Worm (Caenorhabditis elegans) whole organism, late embryonic: ENCODE results near the gene cyp-35B3.

Experiments
- C08G9.2 ChIP-seq: sonication (generic microtip); optimal IDR thresholded peaks from 2 replicates; lab custom pipeline; 2016; ENCODE audit warnings: mild to moderate bottlenecking, missing genetic modification characterization, moderate library complexity, missing compliant biosample characterization
- C38D4.7 ChIP-seq: fragments of 200-800 bp; sonication (Bioruptor generic); optimal IDR thresholded peaks from 2 replicates; lab custom pipeline; 2018; ENCODE audit warnings: mild to moderate bottlenecking, missing genetic modification characterization, moderate library complexity, missing compliant biosample characterization
- F13H6.1 ChIP-seq: sonication (generic microtip); optimal IDR thresholded peaks from 2 replicates; lab custom pipeline; 2016; ENCODE audit warnings: missing genetic modification characterization, missing compliant biosample characterization
- K02D7.2 ChIP-seq: sonication (generic microtip); optimal IDR thresholded peaks from 2 replicates; lab custom pipeline; 2017; ENCODE audit warnings: mild to moderate bottlenecking, missing genetic modification characterization, missing compliant biosample characterization
- Y22D7AL.16 ChIP-seq: sonication (generic microtip); optimal IDR thresholded peaks from 2 replicates; lab custom pipeline; 2016; ENCODE audit warnings: missing genetic modification characterization, missing compliant biosample characterization
- ama-1 ChIP-seq: fragments of 150-350 bp; optimal IDR thresholded peaks from 2 replicates; lab custom pipeline; 2014
- ceh-18 ChIP-seq: sonication (generic microtip); optimal IDR thresholded peaks from 2 replicates; lab custom pipeline; 2016; ENCODE audit warnings: missing genetic modification characterization, missing compliant biosample characterization
- ceh-19 ChIP-seq: fragments of 200-800 bp; sonication (Bioruptor generic); optimal IDR thresholded peaks from 2 replicates; lab custom pipeline; 2018; ENCODE audit warnings: mild to moderate bottlenecking, missing genetic modification characterization, missing compliant biosample characterization
- ceh-22 ChIP-seq: sonication (generic microtip); optimal IDR thresholded peaks from 2 replicates; lab custom pipeline; 2017; ENCODE audit warnings: missing biosample characterization, missing genetic modification characterization
- ceh-24 ChIP-seq: sonication (generic microtip); optimal IDR thresholded peaks from 2 replicates; lab custom pipeline; 2016; ENCODE audit warnings: mild to moderate bottlenecking, missing genetic modification characterization, missing compliant biosample characterization
- ceh-30 ChIP-seq: fragments of 150-350 bp; optimal IDR thresholded peaks from 2 replicates; lab custom pipeline; 2014; ENCODE audit warnings: missing biosample characterization, missing genetic modification characterization
- ceh-48 ChIP-seq: sonication (generic microtip); optimal IDR thresholded peaks from 2 replicates; lab custom pipeline; 2016; ENCODE audit warnings: missing genetic modification characterization, inconsistent platforms, missing compliant biosample characterization
- ceh-6 ChIP-seq: fragments of 200-800 bp; sonication (Bioruptor generic); optimal IDR thresholded peaks from 2 replicates; lab custom pipeline; 2018; ENCODE audit warnings: mild to moderate bottlenecking, missing genetic modification characterization, missing compliant biosample characterization
- ceh-9 ChIP-seq: sonication (generic microtip); optimal IDR thresholded peaks from 2 replicates; lab custom pipeline; 2016; ENCODE audit warnings: mild to moderate bottlenecking, missing genetic modification characterization, inconsistent platforms, missing compliant biosample characterization
- dve-1 ChIP-seq: sonication (generic microtip); optimal IDR thresholded peaks from 2 replicates; lab custom pipeline; 2017; ENCODE audit warnings: antibody characterized with exemption, mild to moderate bottlenecking, missing genetic modification characterization, missing compliant biosample characterization
- ets-4 ChIP-seq: sonication (generic microtip); optimal IDR thresholded peaks from 2 replicates; lab custom pipeline; 2016; ENCODE audit warnings: missing genetic modification characterization, missing compliant biosample characterization
- fax-1 ChIP-seq: sonication (generic microtip); optimal IDR thresholded peaks from 2 replicates; lab custom pipeline; 2016; ENCODE audit warnings: missing genotype, missing genetic modification characterization, missing compliant biosample characterization
- fkh-6 ChIP-seq: sonication (generic microtip); optimal IDR thresholded peaks from 2 replicates; lab custom pipeline; 2016; ENCODE audit warnings: missing genetic modification characterization, missing compliant biosample characterization
- hlh-13 ChIP-seq: fragments of 200-800 bp; sonication (Bioruptor generic); optimal IDR thresholded peaks from 2 replicates; lab custom pipeline; 2018; ENCODE audit warnings: mild to moderate bottlenecking, missing genetic modification characterization, missing compliant biosample characterization
- hlh-15 ChIP-seq: sonication (generic microtip); optimal IDR thresholded peaks from 2 replicates; lab custom pipeline; 2016; ENCODE audit warnings: missing genetic modification characterization, missing compliant biosample characterization
- hlh-6 ChIP-seq: sonication (generic microtip); optimal IDR thresholded peaks from 2 replicates; lab custom pipeline; 2016; ENCODE audit warnings: missing genotype, missing genetic modification characterization, missing compliant biosample characterization
- lin-11 ChIP-seq: fragments of 200-800 bp; sonication (Bioruptor generic); optimal IDR thresholded peaks from 2 replicates; lab custom pipeline; 2018; ENCODE audit warnings: mild to moderate bottlenecking, missing genetic modification characterization, missing compliant biosample characterization
- mec-3 ChIP-seq: sonication (generic microtip); optimal IDR thresholded peaks from 2 replicates; lab custom pipeline; 2016; ENCODE audit warnings: borderline replicate concordance, missing genetic modification characterization, missing compliant biosample characterization
- nhr-232 ChIP-seq: sonication (generic microtip); optimal IDR thresholded peaks from 2 replicates; lab custom pipeline; 2016; ENCODE audit warnings: missing genetic modification characterization, missing compliant biosample characterization
- odd-2 ChIP-seq: sonication (generic microtip); optimal IDR thresholded peaks from 2 replicates; lab custom pipeline; 2017; ENCODE audit warnings: antibody characterized with exemption, mild to moderate bottlenecking, missing genetic modification characterization, missing compliant biosample characterization
- pag-3 ChIP-seq: sonication (generic microtip); optimal IDR thresholded peaks from 2 replicates; lab custom pipeline; 2016; ENCODE audit warnings: missing compliant biosample characterization, missing genetic modification characterization, borderline replicate concordance
- pat-9 ChIP-seq: fragments of 200-800 bp; sonication (Bioruptor generic); optimal IDR thresholded peaks from 2 replicates; lab custom pipeline; 2018; ENCODE audit warnings: mild to moderate bottlenecking, missing genetic modification characterization, moderate library complexity, missing compliant biosample characterization
- pax-1 ChIP-seq: fragments of 150-350 bp; optimal IDR thresholded peaks from 2 replicates; lab custom pipeline; 2014; ENCODE audit warnings: missing biosample characterization, missing genetic modification characterization
- pha-2 ChIP-seq: sonication (generic microtip); optimal IDR thresholded peaks from 2 replicates; lab custom pipeline; 2017; ENCODE audit warnings: mild to moderate bottlenecking, missing genetic modification characterization, missing compliant biosample characterization
- pqm-1 ChIP-seq: sonication (generic microtip); optimal IDR thresholded peaks from 2 replicates; lab custom pipeline; 2016; ENCODE audit warnings: missing genetic modification characterization, missing compliant biosample characterization
- pros-1 ChIP-seq: fragments of 150-350 bp; optimal IDR thresholded peaks from 2 replicates; lab custom pipeline; 2014; ENCODE audit warnings: missing biosample characterization, missing genetic modification reagents, missing genetic modification characterization
- unc-42 ChIP-seq: sonication (generic microtip); optimal IDR thresholded peaks from 2 replicates; lab custom pipeline; 2016; ENCODE audit warnings: missing genotype, missing genetic modification characterization, missing compliant biosample characterization
- zip-5 ChIP-seq: sonication (generic microtip); optimal IDR thresholded peaks from 2 replicates; lab custom pipeline; 2016; ENCODE audit warnings: missing genetic modification characterization, missing compliant biosample characterization

cyp-35B3 gene

ce11 chrV:3980228-3980933, 35.2 kb downstream of the cyp-35B3 start:
- TF ChIP-seq hlh-15, result no peak
- TF ChIP-seq lin-11, result no peak
- TF ChIP-seq ets-4 (tag; lab: Kevin White, UChicago), result no peak
- no peak for TF ChIP-seq ceh-30 (tag; lab: Kevin White, UChicago)
- TF ChIP-seq pha-2 (tag; lab: Kevin White, UChicago), result no peak
- TF ChIP-seq F13H6.1 (tag; lab: Kevin White, UChicago), result no peak
- TF ChIP-seq K02D7.2, result no peak
- no peak for TF ChIP-seq nhr-232 (tag; lab: Kevin White, UChicago)
- TF ChIP-seq zip-5 (tag; lab: Kevin White, UChicago), result no peak
- TF ChIP-seq fax-1 (tag; lab: Kevin White, UChicago), result no peak
- TF ChIP-seq fkh-6 (tag; lab: Kevin White, UChicago), result no peak
- no peak for TF ChIP-seq C08G9.2 (tag; lab: Kevin White, UChicago)

ce11 chrV:3981680-3982079, 36.5 kb downstream of the cyp-35B3 start, which contains the start of gene nlp-30:
Gene nlp-30, plus strand, starts transcription at chrV:3981980.
- no peak for TF ChIP-seq mec-3 (tag; lab: Kevin White, UChicago)
- no peak for TF ChIP-seq ceh-6 (GFP tag; lab: Kevin White, UChicago)
- no peak for TF ChIP-seq ceh-18 (tag; lab: Kevin White, UChicago)
- no peak for TF ChIP-seq ama-1

DNA sequence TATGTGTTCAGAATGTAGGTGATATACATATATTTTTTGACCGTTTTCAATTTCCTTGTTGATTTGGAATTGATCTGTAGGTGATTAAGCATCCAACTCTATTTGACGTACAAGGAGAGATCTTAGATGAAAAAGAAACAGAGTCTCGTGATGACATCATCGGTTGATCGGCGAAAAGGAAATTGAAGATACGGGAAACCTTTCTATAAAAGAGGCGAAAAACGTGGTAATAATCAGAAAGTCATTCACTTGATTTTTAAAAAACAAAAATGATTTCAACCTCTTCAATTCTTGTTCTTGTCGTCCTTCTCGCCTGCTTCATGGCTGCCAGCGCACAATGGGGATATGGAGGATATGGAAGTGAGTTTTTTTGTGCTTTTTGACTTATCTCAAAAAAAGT, 39.0 kb downstream of the cyp-35B3 start, which contains the start of gene nlp-29:
Gene nlp-29 (plus strand): TSS at position 248 of the 400 bp plus-strand sequence.
- no peak for TF ChIP-seq ceh-48
- peak; percentile 12 for TF ChIP-seq dve-1 (tag; lab: Kevin White, UChicago)

ce11 chrV:3985104-3985503, 40.0 kb downstream of the cyp-35B3 start:
- no peak for TF ChIP-seq ceh-24
- no peak for TF ChIP-seq Y22D7AL.16 (tag; lab: Kevin White, UChicago)

ce11 chrV:3987616-3988015, 42.5 kb downstream of the cyp-35B3 start, which contains the start of gene nlp-28:
Gene nlp-28, plus strand, starts transcription at chrV:3987900.
- TF ChIP-seq fax-1 (tag; lab: Kevin White, UChicago) (no peak), pros-1 (tag; lab: Kevin White, UChicago) (no peak), zip-5 (tag; lab: Kevin White, UChicago) (no peak)
- TF ChIP-seq, all 69 proteins: peak for 0

ce11 chrV:3989070-3989469, 43.9 kb downstream of the cyp-35B3 start, which contains the start of gene nlp-27:
Gene nlp-27, plus strand, starts transcription at chrV:3989378.
- TF ChIP-seq ceh-19 (GFP tag; lab: Kevin White, UChicago), result no peak
- no peak for TF ChIP-seq ets-4 (tag; lab: Kevin White, UChicago)
- TF ChIP-seq pqm-1 (tag; lab: Kevin White, UChicago), result no peak
- TF ChIP-seq pax-1, result no peak

DNA sequence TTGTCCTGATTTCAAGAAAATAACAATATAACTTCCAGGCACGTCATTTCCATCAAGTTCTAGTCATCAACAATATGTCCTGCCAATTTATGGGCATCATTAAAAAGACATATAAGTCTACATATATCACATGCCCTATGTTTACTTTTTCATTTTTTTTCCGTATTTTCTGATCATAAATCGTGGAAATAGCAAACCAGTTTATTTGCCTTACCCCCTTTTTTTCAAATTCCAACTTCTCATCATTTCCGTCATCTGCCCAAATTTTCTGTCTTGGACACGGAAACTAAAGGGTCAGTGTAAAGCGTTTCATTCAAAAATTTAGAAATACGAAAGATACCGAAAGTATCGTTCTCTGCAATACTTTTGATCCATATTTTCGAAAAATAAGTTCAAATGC, 47.2 kb downstream of the cyp-35B3 start:
- TF ChIP-seq hlh-15 (no peak), hlh-13 (GFP tag; lab: Kevin White, UChicago) (no peak), odd-2 (no peak), F13H6.1 (tag; lab: Kevin White, UChicago) (no peak), pag-3 (tag; lab: Kevin White, UChicago) (no peak), C38D4.7 (GFP tag; lab: Kevin White, UChicago) (no peak), ceh-30 (tag; lab: Kevin White, UChicago) (no peak), ceh-18 (tag; lab: Kevin White, UChicago) (no peak), ceh-22 (tag; lab: Kevin White, UChicago) (no peak), ceh-9 (no peak), dve-1 (tag; lab: Kevin White, UChicago) (no peak), ceh-24 (no peak), hlh-6 (tag; lab: Kevin White, UChicago) (no peak), unc-42 (no peak), pat-9 (tag; lab: Kevin White, UChicago) (no peak), pax-1 (no peak)
